Worm (Caenorhabditis elegans) whole organism, L2 larva: ENCODE results near the gene tra-3.

Experiments used
- C34F6.9 ChIP-seq: fragments of 150-350 bp; optimal IDR thresholded peaks from 2 replicates; lab custom pipeline; 2014; ENCODE audit warnings: missing biosample characterization, missing genetic modification characterization
- F13H6.1 ChIP-seq: sonication (generic microtip); optimal IDR thresholded peaks from 2 replicates; lab custom pipeline; 2016; ENCODE audit warnings: missing genetic modification characterization, missing compliant biosample characterization
- R02D3.7 ChIP-seq: fragments of 150-350 bp; optimal IDR thresholded peaks from 2 replicates; lab custom pipeline; 2014; ENCODE audit warnings: missing biosample characterization, missing genetic modification characterization
- Y55F3AM.14 ChIP-seq: fragments of 200-800 bp; sonication (Bioruptor generic); optimal IDR thresholded peaks from 2 replicates; lab custom pipeline; 2018; ENCODE audit warnings: mild to moderate bottlenecking, missing genetic modification characterization, missing compliant biosample characterization
- ZK546.5 ChIP-seq: sonication (generic microtip); optimal IDR thresholded peaks from 2 replicates; lab custom pipeline; 2017; ENCODE audit warnings: missing biosample characterization, missing genetic modification characterization
- alr-1 ChIP-seq: fragments of 150-350 bp; optimal IDR thresholded peaks from 2 replicates; lab custom pipeline; 2014; ENCODE audit warnings: missing biosample characterization, missing genetic modification characterization
- aly-2 ChIP-seq: fragments of 150-350 bp; optimal IDR thresholded peaks from 2 replicates; lab custom pipeline; 2014; ENCODE audit warnings: missing biosample characterization, missing genetic modification characterization
- ama-1 ChIP-seq: fragments of 150-350 bp; optimal IDR thresholded peaks from 2 replicates; lab custom pipeline; 2018; ENCODE audit warnings: inconsistent platforms
- blmp-1 ChIP-seq: sonication (generic microtip); optimal IDR thresholded peaks from 2 replicates; lab custom pipeline; 2017; ENCODE audit warnings: missing genetic modification characterization, mild to moderate bottlenecking, missing compliant biosample characterization, antibody characterized with exemption, moderate library complexity; ENCODE audit not compliant: insufficient read depth
- ceh-16 ChIP-seq: fragments of 150-350 bp; optimal IDR thresholded peaks from 2 replicates; lab custom pipeline; 2014; ENCODE audit warnings: missing biosample characterization, missing genetic modification characterization
- ceh-82 ChIP-seq: fragments of 150-350 bp; optimal IDR thresholded peaks from 2 replicates; lab custom pipeline; 2014; ENCODE audit warnings: missing biosample characterization, missing genetic modification characterization
- crh-2 ChIP-seq: sonication (generic microtip); optimal IDR thresholded peaks from 2 replicates; lab custom pipeline; 2017; ENCODE audit warnings: missing biosample characterization, missing genetic modification characterization
- dmd-4 ChIP-seq: sonication (generic microtip); optimal IDR thresholded peaks from 2 replicates; lab custom pipeline; 2017; ENCODE audit warnings: missing biosample characterization, missing genetic modification characterization
- egl-27 ChIP-seq: sonication (generic microtip); optimal IDR thresholded peaks from 3 replicates; lab custom pipeline; 2017; ENCODE audit warnings: missing biosample characterization, missing genetic modification reagents, missing genetic modification characterization
- elt-1 ChIP-seq: fragments of 150-350 bp; optimal IDR thresholded peaks from 2 replicates; lab custom pipeline; 2014; ENCODE audit warnings: missing biosample characterization, missing genetic modification characterization
- elt-3 ChIP-seq: sonication (generic microtip); optimal IDR thresholded peaks from 2 replicates; lab custom pipeline; 2017; ENCODE audit warnings: missing biosample characterization, missing genetic modification characterization
- fos-1 ChIP-seq: fragments of 150-350 bp; optimal IDR thresholded peaks from 2 replicates; lab custom pipeline; 2014; ENCODE audit warnings: missing biosample characterization, missing genetic modification characterization
- gmeb-1 ChIP-seq: fragments of 150-350 bp; optimal IDR thresholded peaks from 2 replicates; lab custom pipeline; 2014; ENCODE audit warnings: missing biosample characterization, missing genetic modification characterization
- lin-11 ChIP-seq: fragments of 150-350 bp; sonication (generic microtip); optimal IDR thresholded peaks from 2 replicates; lab custom pipeline; 2014; ENCODE audit warnings: missing biosample characterization, missing genetic modification characterization, inconsistent platforms, mixed read lengths
- lin-13 ChIP-seq: fragments of 150-350 bp; optimal IDR thresholded peaks from 2 replicates; lab custom pipeline; 2014; ENCODE audit warnings: missing biosample characterization, missing genetic modification reagents, missing genetic modification characterization
- lin-39 ChIP-seq: fragments of 150-350 bp; optimal IDR thresholded peaks from 2 replicates; lab custom pipeline; 2014; ENCODE audit warnings: missing biosample characterization, missing genetic modification reagents, missing genetic modification characterization
- lsy-2 ChIP-seq, 2 experiments: fragments of 150-350 bp in 1 of 2; sonication (generic microtip) in 1 of 2; optimal IDR thresholded peaks; 2 replicates each; lab custom pipeline; 2014 to 2017; ENCODE audit warnings: missing biosample characterization in 2 of 2, missing genetic modification characterization in 2 of 2
- mab-5 ChIP-seq: fragments of 150-350 bp; optimal IDR thresholded peaks from 2 replicates; lab custom pipeline; 2014; ENCODE audit warnings: missing biosample characterization, missing genetic modification characterization
- mbf-1 ChIP-seq: sonication (generic microtip); optimal IDR thresholded peaks from 2 replicates; lab custom pipeline; 2017; ENCODE audit warnings: missing biosample characterization, missing genetic modification characterization
- mdl-1 ChIP-seq, 2 experiments: fragments of 150-350 bp in 1 of 2; sonication (generic microtip) in 1 of 2; optimal IDR thresholded peaks; 2 replicates each; lab custom pipeline; 2017; ENCODE audit warnings: missing biosample characterization in 2 of 2, missing genetic modification characterization in 2 of 2
- nhr-10 ChIP-seq: sonication (generic microtip); optimal IDR thresholded peaks from 2 replicates; lab custom pipeline; 2017; ENCODE audit warnings: missing biosample characterization, missing genetic modification characterization
- nhr-11 ChIP-seq: fragments of 150-350 bp; optimal IDR thresholded peaks from 2 replicates; lab custom pipeline; 2014; ENCODE audit warnings: missing biosample characterization, missing genetic modification characterization
- nhr-12 ChIP-seq: fragments of 150-350 bp; optimal IDR thresholded peaks from 2 replicates; lab custom pipeline; 2014; ENCODE audit warnings: missing biosample characterization, missing genetic modification characterization
- nhr-129 ChIP-seq: fragments of 150-350 bp; optimal IDR thresholded peaks from 2 replicates; lab custom pipeline; 2014; ENCODE audit warnings: missing biosample characterization, missing genetic modification characterization
- nhr-21 ChIP-seq: fragments of 150-350 bp; optimal IDR thresholded peaks from 2 replicates; lab custom pipeline; 2014; ENCODE audit warnings: missing biosample characterization, missing genetic modification characterization
- nhr-23 ChIP-seq: fragments of 150-350 bp; optimal IDR thresholded peaks from 2 replicates; lab custom pipeline; 2014; ENCODE audit warnings: missing biosample characterization, missing genetic modification reagents, missing genetic modification characterization
- nhr-237 ChIP-seq: fragments of 150-350 bp; optimal IDR thresholded peaks from 2 replicates; lab custom pipeline; 2014; ENCODE audit warnings: missing biosample characterization, missing genetic modification characterization
- nhr-25 ChIP-seq: fragments of 150-350 bp; sonication (generic microtip); optimal IDR thresholded peaks from 3 replicates; lab custom pipeline; 2014; ENCODE audit warnings: missing biosample characterization, missing genetic modification characterization
- nhr-6 ChIP-seq: fragments of 150-350 bp; optimal IDR thresholded peaks from 2 replicates; lab custom pipeline; 2014; ENCODE audit warnings: missing biosample characterization, missing genetic modification characterization
- nhr-77 ChIP-seq: fragments of 150-350 bp; optimal IDR thresholded peaks from 2 replicates; lab custom pipeline; 2014; ENCODE audit warnings: missing biosample characterization, missing genetic modification characterization
- peb-1 ChIP-seq: fragments of 150-350 bp; optimal IDR thresholded peaks from 2 replicates; lab custom pipeline; 2014; ENCODE audit warnings: missing biosample characterization, missing genetic modification characterization
- sem-4 ChIP-seq: fragments of 150-350 bp; optimal IDR thresholded peaks from 2 replicates; lab custom pipeline; 2014; ENCODE audit warnings: missing biosample characterization, missing genetic modification reagents, missing genetic modification characterization
- skn-1 ChIP-seq: sonication (generic microtip); optimal IDR thresholded peaks from 2 replicates; lab custom pipeline; 2017; ENCODE audit warnings: missing biosample characterization, missing genetic modification characterization
- sma-3 ChIP-seq: sonication (generic microtip); optimal IDR thresholded peaks from 2 replicates; lab custom pipeline; 2016; ENCODE audit warnings: missing genetic modification reagents, missing genetic modification characterization, missing compliant biosample characterization
- sma-9 ChIP-seq, 2 experiments: fragments of 150-350 bp in 1 of 2; sonication (generic microtip) in 1 of 2; optimal IDR thresholded peaks; 2 replicates each; lab custom pipeline; 2014 to 2016; ENCODE audit warnings: missing genetic modification characterization in 2 of 2, mild to moderate bottlenecking in 1 of 2, missing biosample characterization in 1 of 2, missing compliant biosample characterization in 1 of 2, missing genetic modification reagents in 1 of 2, moderate library complexity in 1 of 2
- snpc-4 ChIP-seq: fragments of 150-350 bp; optimal IDR thresholded peaks from 2 replicates; lab custom pipeline; 2014; ENCODE audit warnings: missing biosample characterization, missing genetic modification characterization
- unc-39 ChIP-seq: fragments of 150-350 bp; optimal IDR thresholded peaks from 2 replicates; lab custom pipeline; 2014; ENCODE audit warnings: missing biosample characterization, missing genetic modification characterization
- unc-55 ChIP-seq: fragments of 150-350 bp; sonication (generic microtip); optimal IDR thresholded peaks from 3 replicates; lab custom pipeline; 2014; ENCODE audit warnings: missing biosample characterization, missing genetic modification reagents, missing genetic modification characterization
- unc-62 ChIP-seq: fragments of 150-350 bp; optimal IDR thresholded peaks from 2 replicates; lab custom pipeline; 2014; ENCODE audit warnings: missing biosample characterization, missing genetic modification reagents, missing genetic modification characterization
- zag-1 ChIP-seq: fragments of 150-350 bp; optimal IDR thresholded peaks from 2 replicates; lab custom pipeline; 2014; ENCODE audit warnings: missing biosample characterization, missing genetic modification characterization
- ztf-1 ChIP-seq: fragments of 200-800 bp; sonication (Bioruptor generic); conservative IDR thresholded peaks from 2 replicates; pipeline ENCODE4 v1.3.6; 2022; ENCODE audit warnings: missing genetic modification characterization, missing compliant biosample characterization
- ztf-11 ChIP-seq: sonication (generic microtip); optimal IDR thresholded peaks from 2 replicates; lab custom pipeline; 2017; ENCODE audit warnings: missing biosample characterization, missing genetic modification characterization
- ztf-4 ChIP-seq: fragments of 150-350 bp; optimal IDR thresholded peaks from 2 replicates; lab custom pipeline; 2014; ENCODE audit warnings: missing biosample characterization, missing genetic modification characterization

The tra-3 gene

ce11 chrIV:14417128-14417527 lies 26.9 kb downstream of the tra-3 start, which contains the start of gene F55B11.6:
F55B11.6 (minus strand) TSS chrIV:14417228.
- TF ChIP-seq gmeb-1 (tag; lab: Kevin White, UChicago), result no peak
- no peak for TF ChIP-seq sem-4 (tag; lab: Kevin White, UChicago)
- TF ChIP-seq ztf-4, result no peak
- TF ChIP-seq unc-39 (tag; lab: Kevin White, UChicago), result no peak
- no peak for TF ChIP-seq lin-11
- TF ChIP-seq R02D3.7 (tag; lab: Kevin White, UChicago), result no peak
- no peak for TF ChIP-seq aly-2
- no peak for TF ChIP-seq ztf-11
- no peak for TF ChIP-seq nhr-21 (tag; lab: Kevin White, UChicago)
- TF ChIP-seq nhr-6, result no peak
- no peak for TF ChIP-seq nhr-10 (tag; lab: Kevin White, UChicago)
- TF ChIP-seq elt-1 (tag; lab: Kevin White, UChicago), result no peak
- TF ChIP-seq ceh-82 (tag; lab: Kevin White, UChicago), result no peak

ce11 chrIV:14414200-14414599 lies 29.8 kb downstream of the tra-3 start:
- TF ChIP-seq nhr-237 (tag; lab: Kevin White, UChicago), result no peak
- TF ChIP-seq snpc-4 (tag; lab: Kevin White, UChicago), result no peak
- no peak for TF ChIP-seq elt-1 (tag; lab: Kevin White, UChicago)
- no peak for TF ChIP-seq sma-9 (GFP tag; optimal IDR thresholded peaks at IDR 0.05; lab: Kevin White, UChicago)
- TF ChIP-seq sma-9 (tag; optimal IDR thresholded peaks at IDR 0.05; lab: Kevin White, UChicago), result no peak
- no peak for TF ChIP-seq ama-1 (lab: Kevin White, UChicago)
- no peak for TF ChIP-seq peb-1
- no peak for TF ChIP-seq ztf-4
- TF ChIP-seq lin-11, result no peak
- TF ChIP-seq ztf-11, result no peak
- no peak for TF ChIP-seq nhr-129 (tag; lab: Kevin White, UChicago)
- TF ChIP-seq C34F6.9, result no peak
- no peak for TF ChIP-seq zag-1
- TF ChIP-seq egl-27 (tag; lab: Kevin White, UChicago), result peak; percentile 23
- no peak for TF ChIP-seq unc-39 (tag; lab: Kevin White, UChicago)
- TF ChIP-seq F13H6.1 (tag; lab: Kevin White, UChicago), result no peak
- no peak for TF ChIP-seq Y55F3AM.14 (GFP tag; lab: Kevin White, UChicago)
- no peak for TF ChIP-seq lin-13 (GFP tag; lab: Kevin White, UChicago)
- no peak for TF ChIP-seq dmd-4 (tag; lab: Kevin White, UChicago)
- no peak for TF ChIP-seq nhr-77
- TF ChIP-seq aly-2, result no peak
- TF ChIP-seq nhr-25 (tag; lab: Kevin White, UChicago), result no peak
- TF ChIP-seq nhr-23 (tag; lab: Kevin White, UChicago), result no peak
- no peak for TF ChIP-seq nhr-12 (tag; lab: Kevin White, UChicago)
- TF ChIP-seq nhr-11, result no peak
- TF ChIP-seq ZK546.5, result no peak
- TF ChIP-seq fos-1, result peak; percentile 98
- TF ChIP-seq nhr-10 (tag; lab: Kevin White, UChicago), result no peak
- no peak for TF ChIP-seq unc-62 (GFP tag; lab: Kevin White, UChicago)
- TF ChIP-seq nhr-21 (tag; lab: Kevin White, UChicago), result no peak
- no peak for TF ChIP-seq alr-1
- no peak for TF ChIP-seq mab-5 (tag; lab: Kevin White, UChicago)
- no peak for TF ChIP-seq blmp-1
- no peak for TF ChIP-seq elt-3
- no peak for TF ChIP-seq ztf-1
- TF ChIP-seq unc-55 (GFP tag; lab: Kevin White, UChicago), result no peak
- TF ChIP-seq ceh-82 (tag; lab: Kevin White, UChicago), result no peak
- TF ChIP-seq crh-2 (tag; lab: Kevin White, UChicago), result peak; percentile 55
- no peak for TF ChIP-seq lsy-2 (tag; optimal IDR thresholded peaks at IDR 0.05; lab: Kevin White, UChicago)
- no peak for TF ChIP-seq mbf-1 (tag; lab: Kevin White, UChicago)
- TF ChIP-seq sma-3 (GFP tag; lab: Kevin White, UChicago), result peak; percentile 42
- TF ChIP-seq sem-4 (tag; lab: Kevin White, UChicago), result no peak
- TF ChIP-seq R02D3.7 (tag; lab: Kevin White, UChicago), result no peak
- TF ChIP-seq lin-39, result no peak
- TF ChIP-seq skn-1 (tag; lab: Kevin White, UChicago), result peak; percentile 76
- no peak for TF ChIP-seq nhr-6
- TF ChIP-seq mdl-1 (tag; optimal IDR thresholded peaks at IDR 0.05; lab: Kevin White, UChicago), result peak in 1 of 2 experiments; percentile 69
- TF ChIP-seq ceh-16, result no peak
- peak; percentile 61 for TF ChIP-seq gmeb-1 (tag; lab: Kevin White, UChicago)
